Fruit fly (Drosophila melanogaster) whole organism, embryonic: ENCODE measurements around the gene Hr83.

Experiments
- CG10462 ChIP-seq: fragments of 200-800 bp; sonication (Bioruptor generic); optimal IDR thresholded peaks from 2 replicates; lab custom pipeline; 2016; ENCODE audit warnings: missing biosample characterization, missing genetic modification characterization
- CG2678 ChIP-seq: fragments of 200-800 bp; sonication (Bioruptor generic); optimal IDR thresholded peaks from 3 replicates; lab custom pipeline; 2019; ENCODE audit warnings: missing biosample characterization, mild to moderate bottlenecking, missing genetic modification characterization, moderate library complexity

DNA sequence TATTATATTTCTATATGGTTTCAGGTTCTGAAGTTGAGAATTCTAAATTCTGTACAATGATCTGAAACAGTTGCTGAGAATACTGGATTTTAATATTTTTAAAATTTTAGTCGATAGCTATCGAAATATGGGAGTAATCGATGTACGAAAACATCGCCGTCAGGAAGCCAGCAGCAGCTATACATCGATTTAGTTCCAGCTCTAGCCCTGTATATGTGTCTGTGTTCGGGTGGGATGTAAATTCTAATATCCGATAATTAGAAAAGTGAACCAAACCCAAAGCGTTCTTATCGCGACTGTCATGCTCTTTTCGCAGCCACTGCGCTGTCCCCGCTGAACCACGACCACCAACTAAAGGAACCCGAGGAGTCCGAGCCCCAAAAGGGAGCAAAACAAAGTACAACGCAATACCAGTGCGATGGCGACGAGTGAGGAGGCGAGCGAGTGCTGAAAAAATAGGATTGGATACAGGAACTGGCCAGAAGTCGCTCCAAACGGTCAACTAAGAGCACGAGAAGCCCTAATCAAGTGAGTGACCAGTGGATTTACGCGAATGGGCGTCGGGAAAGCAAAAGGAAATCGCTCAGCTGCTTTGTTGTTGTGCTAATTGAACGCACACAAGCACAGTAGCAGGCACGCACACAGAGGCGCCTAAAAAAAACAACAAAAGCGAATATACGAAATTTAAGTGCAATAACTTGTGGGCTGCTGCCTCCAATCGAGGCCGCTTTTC, 33.9 kb downstream of the Hr83 start, which contains the start of gene gzl:
- TF ChIP-seq CG2678 (tag; lab: Kevin White, UChicago): no peak
- TF ChIP-seq CG10462: no peak
